Worm (Caenorhabditis elegans): ENCODE data around the gene imb-2.
A peak's percentile ranks its signal among the peaks of the same experiment; 100 is the strongest.

DNA sequence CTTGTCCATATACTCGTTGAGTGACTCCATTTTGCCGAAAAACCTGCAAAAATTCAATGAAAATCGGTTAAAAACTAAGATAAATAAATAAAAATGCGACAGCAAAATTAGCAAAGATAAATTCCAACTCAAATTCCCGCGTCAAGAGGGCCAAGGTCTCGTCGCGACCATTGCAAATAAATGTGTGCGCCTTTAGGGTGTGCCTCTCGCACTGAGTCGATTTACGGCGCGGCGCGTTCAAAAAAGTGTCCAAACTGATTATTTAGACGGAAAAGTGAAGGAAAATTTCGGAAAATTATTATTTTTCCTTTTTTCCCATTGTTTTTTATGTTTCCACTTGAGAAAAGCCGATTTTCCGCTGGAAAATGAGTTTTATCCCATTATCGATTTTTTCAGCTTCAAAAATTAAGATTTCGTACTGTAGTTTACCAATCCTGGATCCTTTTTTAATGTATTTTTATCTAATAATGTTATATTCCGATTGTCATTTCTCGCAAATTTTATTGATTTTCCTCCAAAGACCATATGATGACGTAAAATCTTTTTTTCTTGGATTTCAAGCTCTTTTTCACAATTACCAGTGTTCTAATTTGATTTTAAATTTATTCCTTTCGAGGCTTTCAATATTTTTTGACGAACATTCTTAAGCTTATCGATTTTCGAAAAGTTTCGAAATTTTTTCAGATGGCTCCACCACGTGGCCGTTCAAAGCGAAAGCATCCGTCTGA, 24.7 kb downstream of the imb-2 start, which contains the start of the genes kbp-3 and nurf-1:
- no peak for TF ChIP-seq ceh-22 (tag; optimal IDR thresholded peaks at IDR 0.05)
- no peak for TF ChIP-seq pha-4 (tag; optimal IDR thresholded peaks at IDR 0.05)
- TF ChIP-seq sox-4 (tag; optimal IDR thresholded peaks at IDR 0.05) = no peak
- no peak for TF ChIP-seq ceh-9 (tag; optimal IDR thresholded peaks at IDR 0.05)
- TF ChIP-seq ceh-31 (tag; optimal IDR thresholded peaks at IDR 0.05) = peak; percentile 51
- peak; percentile 57 for TF ChIP-seq ceh-48 (tag; optimal IDR thresholded peaks at IDR 0.05)
- TF ChIP-seq elt-2 (tag; optimal IDR thresholded peaks at IDR 0.05) = peak; percentile 1
- TF ChIP-seq pqm-1 (tag; optimal IDR thresholded peaks at IDR 0.05) = no peak
- no peak for TF ChIP-seq lim-6 (tag; optimal IDR thresholded peaks at IDR 0.05)
- no peak for TF ChIP-seq lin-11 (tag; optimal IDR thresholded peaks at IDR 0.05)
- no peak for TF ChIP-seq Y22D7AL.16 (tag; optimal IDR thresholded peaks at IDR 0.05)
